Worm (Caenorhabditis elegans) whole organism, late embryonic: ENCODE measurements around the gene mtre-1.

ENCODE experiments used
- F13H6.1 ChIP-seq: sonication (generic microtip); optimal IDR thresholded peaks from 2 replicates; lab custom pipeline; 2016; ENCODE audit warnings: missing genetic modification characterization, missing compliant biosample characterization
- ama-1 ChIP-seq: fragments of 150-350 bp; optimal IDR thresholded peaks from 2 replicates; lab custom pipeline; 2014
- ceh-31 ChIP-seq: sonication (generic microtip); optimal IDR thresholded peaks from 2 replicates; lab custom pipeline; 2016; ENCODE audit warnings: missing genetic modification characterization, missing compliant biosample characterization
- ceh-9 ChIP-seq: sonication (generic microtip); optimal IDR thresholded peaks from 2 replicates; lab custom pipeline; 2016; ENCODE audit warnings: mild to moderate bottlenecking, missing genetic modification characterization, inconsistent platforms, missing compliant biosample characterization
- dmd-4 ChIP-seq: sonication (generic microtip); optimal IDR thresholded peaks from 2 replicates; lab custom pipeline; 2016; ENCODE audit warnings: borderline replicate concordance, missing genetic modification characterization, missing compliant biosample characterization
- elt-2 ChIP-seq: sonication (generic microtip); optimal IDR thresholded peaks from 2 replicates; lab custom pipeline; 2016; ENCODE audit warnings: missing genetic modification reagents, missing genetic modification characterization, missing compliant biosample characterization
- ets-4 ChIP-seq: sonication (generic microtip); optimal IDR thresholded peaks from 2 replicates; lab custom pipeline; 2016; ENCODE audit warnings: missing genetic modification characterization, missing compliant biosample characterization
- eyg-1 ChIP-seq: sonication (generic microtip); optimal IDR thresholded peaks from 2 replicates; lab custom pipeline; 2016; ENCODE audit warnings: missing genotype, missing genetic modification characterization, missing compliant biosample characterization
- fkh-10 ChIP-seq: fragments of 150-350 bp; optimal IDR thresholded peaks from 2 replicates; lab custom pipeline; 2014; ENCODE audit warnings: missing biosample characterization, missing genetic modification reagents, missing genetic modification characterization
- hlh-30 ChIP-seq: sonication (generic microtip); optimal IDR thresholded peaks from 2 replicates; lab custom pipeline; 2017; ENCODE audit warnings: antibody characterized with exemption, missing genetic modification characterization, missing compliant biosample characterization; ENCODE audit not compliant: insufficient read depth
- lin-11 ChIP-seq: fragments of 200-800 bp; sonication (Bioruptor generic); optimal IDR thresholded peaks from 2 replicates; lab custom pipeline; 2018; ENCODE audit warnings: mild to moderate bottlenecking, missing genetic modification characterization, missing compliant biosample characterization
- pat-9 ChIP-seq: fragments of 200-800 bp; sonication (Bioruptor generic); optimal IDR thresholded peaks from 2 replicates; lab custom pipeline; 2018; ENCODE audit warnings: mild to moderate bottlenecking, missing genetic modification characterization, moderate library complexity, missing compliant biosample characterization
- pax-1 ChIP-seq: fragments of 150-350 bp; optimal IDR thresholded peaks from 2 replicates; lab custom pipeline; 2014; ENCODE audit warnings: missing biosample characterization, missing genetic modification characterization
- unc-3 ChIP-seq, 2 experiments: fragments of 200-800 bp in 1 of 2; sonication (Bioruptor generic) in 1 of 2; sonication (generic microtip) in 1 of 2; conservative IDR thresholded peaks in 1 of 2; optimal IDR thresholded peaks in 1 of 2; 2 replicates each; pipeline versions ENCODE4 v1.3.6 to Lab custom; 2016 to 2022; ENCODE audit warnings: missing compliant biosample characterization in 2 of 2, missing genetic modification characterization in 2 of 2, missing genetic modification reagents in 1 of 2

ce11 chrII:8028246-8028694 is 22.1 kb downstream of the mtre-1 start:
- TF ChIP-seq F13H6.1 (tag; lab: Kevin White, UChicago) = peak; percentile 83
- peak; percentile 54 for TF ChIP-seq pat-9 (tag; lab: Kevin White, UChicago)
- no peak for TF ChIP-seq ceh-9 (tag; lab: Kevin White, UChicago)
- TF ChIP-seq ama-1 (lab: Kevin White, UChicago) = no peak
- peak; percentile 39 for TF ChIP-seq eyg-1 (tag; lab: Kevin White, UChicago)
- TF ChIP-seq elt-2 (tag; lab: Kevin White, UChicago) = peak; percentile 62
- TF ChIP-seq hlh-30 (tag; lab: Kevin White, UChicago) = peak; percentile 33
- TF ChIP-seq lin-11 (tag; lab: Kevin White, UChicago) = no peak
- TF ChIP-seq pax-1 (tag; lab: Kevin White, UChicago) = no peak
- TF ChIP-seq dmd-4 = no peak
- no peak for TF ChIP-seq fkh-10 (GFP tag; lab: Kevin White, UChicago)
- peak; percentile 66 for TF ChIP-seq ets-4 (tag; lab: Kevin White, UChicago)
- no peak for TF ChIP-seq unc-3 (GFP tag; conservative IDR thresholded peaks at IDR 0.05; lab: Robert Waterston, UW)
- no peak for TF ChIP-seq unc-3 (tag; optimal IDR thresholded peaks at IDR 0.05; lab: Kevin White, UChicago)
- TF ChIP-seq ceh-31 (tag; lab: Kevin White, UChicago) = peak; percentile 79
